Worm (Caenorhabditis elegans) whole organism, L3 larva: ENCODE measurements around the gene F55C10.4.

Experiments used
- ama-1 ChIP-seq: fragments of 150-350 bp; optimal IDR thresholded peaks from 2 replicates; lab custom pipeline; 2018
- elt-1 ChIP-seq: fragments of 150-350 bp; optimal IDR thresholded peaks from 2 replicates; lab custom pipeline; 2014; ENCODE audit warnings: missing biosample characterization, missing genetic modification characterization
- lin-39 ChIP-seq: fragments of 150-350 bp; optimal IDR thresholded peaks from 2 replicates; lab custom pipeline; 2018; ENCODE audit warnings: missing biosample characterization, missing genetic modification reagents, missing genetic modification characterization
- skn-1 ChIP-seq: fragments of 150-350 bp; optimal IDR thresholded peaks from 2 replicates; lab custom pipeline; 2014; ENCODE audit warnings: missing biosample characterization, missing genetic modification characterization
- tbx-2 ChIP-seq: sonication (generic microtip); optimal IDR thresholded peaks from 2 replicates; lab custom pipeline; 2016; ENCODE audit warnings: mild to moderate bottlenecking, missing genetic modification characterization, missing compliant biosample characterization

- TF ChIP-seq tbx-2: no peak
- TF ChIP-seq skn-1 (tag; lab: Kevin White, UChicago): no peak
- TF ChIP-seq elt-1 (tag; lab: Kevin White, UChicago): no peak
- TF ChIP-seq ama-1 (lab: Kevin White, UChicago): no peak
- TF ChIP-seq lin-39: no peak
Measured at ce11 chrV:11344816-11345336, 41.7 kb upstream of the F55C10.4 start.
